Fruit fly (Drosophila melanogaster): ENCODE data around the gene Ddx56.

The Ddx56 gene

DNA sequence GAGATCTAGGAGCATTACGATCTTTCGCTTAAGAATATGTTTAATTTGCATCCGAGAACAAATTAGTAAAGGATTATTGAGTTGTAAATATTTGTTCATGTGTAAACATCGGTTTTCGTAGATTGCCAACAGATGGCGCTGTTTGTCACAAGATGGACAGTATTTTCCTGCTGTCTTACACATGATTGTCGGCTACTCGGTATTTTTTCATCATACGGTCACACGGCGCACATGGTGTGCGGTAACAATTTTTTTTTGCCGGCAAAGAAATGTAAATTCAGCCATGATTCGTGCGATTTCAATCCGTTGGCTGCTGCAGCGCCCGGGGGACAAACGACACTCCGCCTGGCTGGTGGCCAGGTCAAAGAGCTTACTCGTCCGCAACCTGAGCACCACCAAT, 24.9 kb downstream of the Ddx56 start, which contains the start of the genes bbx and waw (continued):
- no peak for TF ChIP-seq CG8319 (GFP tag; optimal IDR thresholded peaks at IDR 0.05)
- peak; percentile 17 for TF ChIP-seq Eip75B (GFP tag; optimal IDR thresholded peaks at IDR 0.05)
- no peak for TF ChIP-seq CG6792 (GFP tag; optimal IDR thresholded peaks at IDR 0.05)
- TF ChIP-seq ss (GFP tag; optimal IDR thresholded peaks at IDR 0.05), result peak in 1 of 2 experiments; percentile 25
- no peak for TF ChIP-seq lz (GFP tag; optimal IDR thresholded peaks at IDR 0.05)
- TF ChIP-seq OdsH (GFP tag; optimal IDR thresholded peaks at IDR 0.05), result no peak
- TF ChIP-seq Gug (GFP tag; IDR thresholded peaks at IDR 0.05), result no peak
- no peak for TF ChIP-seq CG9139 (GFP tag; optimal IDR thresholded peaks at IDR 0.05)
- peak; percentile 36 for TF ChIP-seq svp (GFP tag)
- no peak for TF ChIP-seq pdm3 (GFP tag; optimal IDR thresholded peaks at IDR 0.05)
- no peak for TF ChIP-seq salr (GFP tag; optimal IDR thresholded peaks at IDR 0.05)
- TF ChIP-seq CG6163 (GFP tag; IDR thresholded peaks at IDR 0.05), result no peak
- TF ChIP-seq fkh (GFP tag; optimal IDR thresholded peaks at IDR 0.05), result peak; percentile 98
- no peak for TF ChIP-seq CG6854 (GFP tag; optimal IDR thresholded peaks at IDR 0.05)
- no peak for TF ChIP-seq CG11762 (GFP tag; optimal IDR thresholded peaks at IDR 0.05; ENCODE audit: insufficient read depth)
- TF ChIP-seq CG3032 (tag; optimal IDR thresholded peaks at IDR 0.05), result peak; percentile 19
- no peak for TF ChIP-seq Ets21C (GFP tag; optimal IDR thresholded peaks at IDR 0.05)
- TF ChIP-seq Lpt (GFP tag; optimal IDR thresholded peaks at IDR 0.05), result no peak
- peak; percentile 99 for TF ChIP-seq vri (GFP tag; optimal IDR thresholded peaks at IDR 0.05)
- TF ChIP-seq CG11294 (GFP tag; IDR thresholded peaks at IDR 0.05), result no peak
- TF ChIP-seq CG31627 (GFP tag; optimal IDR thresholded peaks at IDR 0.05), result no peak
- peak; percentile 22 for TF ChIP-seq CG6808 (GFP tag; optimal IDR thresholded peaks at IDR 0.05)
- TF ChIP-seq CG32006 (GFP tag; optimal IDR thresholded peaks at IDR 0.05), result no peak
- no peak for TF ChIP-seq dac (GFP tag; optimal IDR thresholded peaks at IDR 0.05)
- no peak for TF ChIP-seq Eip93F (GFP tag; optimal IDR thresholded peaks at IDR 0.05)
- no peak for TF ChIP-seq Met (GFP tag; optimal IDR thresholded peaks at IDR 0.05)
- TF ChIP-seq cyc (GFP tag; optimal IDR thresholded peaks at IDR 0.05), result no peak

DNA sequence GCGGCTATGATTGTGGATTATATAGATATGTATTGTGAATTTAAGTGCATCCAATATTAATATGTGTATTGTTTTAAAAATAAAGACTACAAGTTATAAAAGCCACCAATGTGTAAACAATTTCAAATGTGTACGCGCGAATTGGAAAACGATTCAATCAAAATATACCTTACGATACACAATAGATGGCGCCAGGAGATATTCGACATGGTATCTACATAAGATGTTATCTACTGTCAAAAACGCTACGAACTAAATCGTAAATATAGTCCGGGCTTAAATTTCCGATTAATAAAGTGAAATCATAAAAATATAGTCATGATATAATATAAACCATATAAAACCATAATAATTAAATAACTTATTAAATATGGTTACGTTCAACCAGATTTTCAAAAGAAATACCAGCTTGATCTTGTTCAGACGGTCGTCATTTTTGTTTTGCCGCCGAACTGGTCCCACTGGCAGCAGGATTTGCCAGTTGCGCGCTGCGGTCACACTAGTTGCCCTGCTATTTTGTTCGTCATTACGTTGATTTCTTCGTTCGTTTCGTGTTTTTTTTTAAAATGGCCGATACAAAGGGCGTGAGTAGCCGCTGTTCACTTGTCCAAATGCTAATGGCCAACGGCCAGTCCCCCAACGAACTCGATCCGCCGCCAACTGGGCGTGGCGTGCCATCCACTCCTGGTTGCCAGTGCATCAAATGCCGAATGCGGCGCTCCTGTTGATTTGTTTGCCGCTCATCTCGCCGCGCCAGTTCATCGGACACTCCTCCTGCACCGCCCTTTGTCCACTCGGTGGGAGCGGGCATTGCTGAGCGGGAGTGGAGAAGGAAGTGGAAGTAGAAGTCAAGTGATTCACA, 29.7 kb downstream of the Ddx56 start, which contains the start of gene Septin1:
Septin1 (plus strand) TSS at position 477 of the 862 bp plus-strand sequence.
- peak; percentile 49 for TF ChIP-seq CG6854 (GFP tag; optimal IDR thresholded peaks at IDR 0.05)
- TF ChIP-seq CG6808 (GFP tag; optimal IDR thresholded peaks at IDR 0.05), result peak; percentile 4
- peak; percentile 77 for TF ChIP-seq svp (GFP tag)
- peak; percentile 72 for TF ChIP-seq fkh (GFP tag; optimal IDR thresholded peaks at IDR 0.05)
- TF ChIP-seq CG8632 (GFP tag; optimal IDR thresholded peaks at IDR 0.05), result no peak
- TF ChIP-seq CG7368 (GFP tag; optimal IDR thresholded peaks at IDR 0.05), result no peak
- 0 out of 2 replicates have a peak, but pooled peaks have one; percentile 16 for TF ChIP-seq CG15336 (GFP tag; IDR thresholded peaks at IDR 0.05)
- peak; percentile 64 for TF ChIP-seq Eip78C (GFP tag)
- peak; percentile 87 for TF ChIP-seq Sox14 (GFP tag; optimal IDR thresholded peaks at IDR 0.05)

DNA sequence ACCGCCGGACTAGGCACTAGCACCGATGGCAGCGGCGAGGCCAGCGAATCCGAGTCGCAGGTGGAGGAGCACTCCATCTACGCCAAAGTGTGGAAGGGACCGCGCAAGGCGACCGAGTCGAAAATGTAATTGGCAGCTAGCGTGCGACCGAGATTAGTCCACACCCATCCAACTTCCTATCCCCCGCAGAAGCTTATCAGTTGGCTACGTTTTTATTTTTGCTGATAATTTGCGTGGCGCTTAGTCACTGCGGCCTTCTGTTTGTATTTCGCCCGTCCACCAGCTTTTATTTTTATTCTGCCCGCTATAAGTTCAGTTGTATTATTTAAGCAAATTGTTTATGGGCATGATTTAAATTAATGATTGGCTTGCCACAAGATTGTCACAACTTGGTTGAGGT, 34.2 kb downstream of the Ddx56 start:
- peak; percentile 31 for TF ChIP-seq vri (GFP tag; optimal IDR thresholded peaks at IDR 0.05)
- no peak for TF ChIP-seq Sox102F (GFP tag; optimal IDR thresholded peaks at IDR 0.05)

DNA sequence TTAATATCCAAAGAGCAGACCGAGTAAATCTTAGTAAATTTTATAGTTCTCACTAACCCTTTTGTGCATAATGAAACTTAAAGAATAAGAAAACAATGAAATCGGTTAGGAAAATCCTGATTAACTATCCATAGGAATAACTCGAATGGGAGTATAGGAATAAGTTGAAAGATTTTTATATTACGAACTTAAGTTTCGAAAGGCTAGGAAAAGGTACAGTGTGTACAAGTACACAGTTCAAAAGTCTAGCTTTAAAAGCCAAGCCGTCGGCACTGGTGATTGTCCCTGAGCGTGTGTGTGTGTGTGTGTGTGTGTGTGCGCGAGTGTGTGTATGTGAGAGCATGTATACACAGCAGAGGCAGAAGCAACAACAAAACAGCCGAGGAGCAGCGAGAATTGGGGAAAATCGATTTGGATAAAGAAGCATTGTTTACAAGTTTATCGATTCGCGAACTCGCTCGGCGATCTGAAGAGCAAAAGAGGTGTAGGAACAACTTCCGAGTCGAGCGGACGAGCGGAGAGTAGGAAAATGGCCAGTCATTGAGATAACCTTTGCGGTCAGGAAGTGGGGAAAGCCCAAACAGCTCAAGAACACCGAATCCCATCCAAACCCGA, 36.4 kb downstream of the Ddx56 start:
- no peak for TF ChIP-seq Ets96B (tag; optimal IDR thresholded peaks at IDR 0.05)
- TF ChIP-seq Lpt (GFP tag; optimal IDR thresholded peaks at IDR 0.05), result no peak
- no peak for TF ChIP-seq fd85E (GFP tag; optimal IDR thresholded peaks at IDR 0.05)
- no peak for TF ChIP-seq CG7368 (GFP tag; optimal IDR thresholded peaks at IDR 0.05)
- TF ChIP-seq Sox14 (GFP tag; optimal IDR thresholded peaks at IDR 0.05), result no peak
- TF ChIP-seq lz (GFP tag; optimal IDR thresholded peaks at IDR 0.05), result peak; percentile 19
- TF ChIP-seq dac (GFP tag; optimal IDR thresholded peaks at IDR 0.05), result no peak
- TF ChIP-seq Eip75B (GFP tag; optimal IDR thresholded peaks at IDR 0.05), result no peak
- peak; percentile 58 for TF ChIP-seq Eip78C (GFP tag)
- TF ChIP-seq net (GFP tag; optimal IDR thresholded peaks at IDR 0.05), result no peak
- TF ChIP-seq CG10669 (GFP tag; optimal IDR thresholded peaks at IDR 0.05), result no peak
- no peak for TF ChIP-seq Eip93F (GFP tag; optimal IDR thresholded peaks at IDR 0.05)
- no peak for TF ChIP-seq esn (GFP tag; optimal IDR thresholded peaks at IDR 0.05)
- peak; percentile 43 for TF ChIP-seq svp (GFP tag)
